Fruit fly (Drosophila melanogaster): ENCODE results near the gene CG31751.

Gene CG31751

dm6 chr2L:18658108-18658507 is 18.9 kb upstream of the CG31751 start (continued):
- TF ChIP-seq Abd-B (GFP tag; optimal IDR thresholded peaks at IDR 0.05) (peak; percentile 33), CG13424 (tag; optimal IDR thresholded peaks at IDR 0.05) (peak; percentile 13), MESR4 (GFP tag; optimal IDR thresholded peaks at IDR 0.05) (no peak), phol (tag; optimal IDR thresholded peaks at IDR 0.05) (peak; percentile 1), CG2120 (GFP tag; optimal IDR thresholded peaks at IDR 0.05) (peak; percentile 28), hkb (optimal IDR thresholded peaks at IDR 0.05) (no peak), hkb (GFP tag; IDR thresholded peaks at IDR 0.05) (peak; percentile 48; the same call in 1 of the 2 replicates), NC2α (GFP tag; optimal IDR thresholded peaks at IDR 0.05) (no peak), CG12104 (GFP tag; optimal IDR thresholded peaks at IDR 0.05) (peak; percentile 4), scrt (GFP tag; optimal IDR thresholded peaks at IDR 0.05) (peak; percentile 12), ash1 (GFP tag; optimal IDR thresholded peaks at IDR 0.05) (no peak), CG11504 (tag; optimal IDR thresholded peaks at IDR 0.05) (peak; percentile 72), CoRest (tag; optimal IDR thresholded peaks at IDR 0.05) (peak; percentile 57), dm (GFP tag; optimal IDR thresholded peaks at IDR 0.05) (no peak), slou (GFP tag; optimal IDR thresholded peaks at IDR 0.05) (no peak), CG11695 (GFP tag; IDR thresholded peaks at IDR 0.05) (peak; percentile 59; the same call in 2 of the 3 replicates), pzg (GFP tag; optimal IDR thresholded peaks at IDR 0.05) (no peak), CG13894 (tag; optimal IDR thresholded peaks at IDR 0.05) (peak; percentile 1), cas (GFP tag; IDR thresholded peaks at IDR 0.05) (no peak), CG7556 (GFP tag; optimal IDR thresholded peaks at IDR 0.05) (peak; percentile 52), Hr51 (GFP tag; optimal IDR thresholded peaks at IDR 0.05) (peak in 1 of 2 experiments; percentile 52), eyg (GFP tag; optimal IDR thresholded peaks at IDR 0.05) (no peak), CG4854 (GFP tag; optimal IDR thresholded peaks at IDR 0.05) (no peak), Eip74EF (GFP tag; optimal IDR thresholded peaks at IDR 0.05) (peak in 1 of 2 experiments; percentile 5), CG1233 (GFP tag; optimal IDR thresholded peaks at IDR 0.05) (no peak), da (GFP tag; optimal IDR thresholded peaks at IDR 0.05) (no peak), Meics (GFP tag; optimal IDR thresholded peaks at IDR 0.05) (peak; percentile 67), bcd (GFP tag; optimal IDR thresholded peaks at IDR 0.05) (peak; percentile 12), MBD-R2 (GFP tag; IDR thresholded peaks at IDR 0.05) (no peak), sens (GFP tag) (peak; percentile 54), grau (tag; optimal IDR thresholded peaks at IDR 0.05) (peak; percentile 35), pnt (GFP tag; optimal IDR thresholded peaks at IDR 0.05) (no peak)

dm6 chr2L:18663395-18663794 is 13.6 kb upstream of the CG31751 start:
- TF ChIP-seq gem (tag; optimal IDR thresholded peaks at IDR 0.05) (peak; percentile 3), CG7928 (GFP tag; optimal IDR thresholded peaks at IDR 0.05) (no peak), sens (GFP tag) (peak; percentile 58), CG2202 (tag; optimal IDR thresholded peaks at IDR 0.05) (no peak), abd-A (tag; optimal IDR thresholded peaks at IDR 0.05) (no peak), Drgx (GFP tag; IDR thresholded peaks at IDR 0.05) (peak; percentile 52), z (GFP tag; IDR thresholded peaks at IDR 0.05) (0 out of 3 replicates have a peak, but pooled peaks have one; percentile 19)

Data from whole organism, embryonic.